Fruit fly (Drosophila melanogaster) whole organism, adult: ENCODE results near the gene CG17982.

Experiments used
- CG11617 ChIP-seq: fragments of 200-800 bp; sonication (Bioruptor generic); optimal IDR thresholded peaks from 2 replicates; lab custom pipeline; 2017; ENCODE audit warnings: mild to moderate bottlenecking, missing biosample characterization, missing genetic modification reagents, missing genetic modification characterization
- CG12768 ChIP-seq: fragments of 200-800 bp; sonication (Bioruptor generic); optimal IDR thresholded peaks from 2 replicates; lab custom pipeline; 2017; ENCODE audit warnings: missing biosample characterization, missing genetic modification characterization, mild to moderate bottlenecking, moderate library complexity, missing genetic modification reagents
- CG14711 ChIP-seq: fragments of 200-800 bp; sonication (Bioruptor generic); optimal IDR thresholded peaks from 2 replicates; lab custom pipeline; 2018; ENCODE audit warnings: missing biosample characterization, mild to moderate bottlenecking, missing genetic modification characterization, moderate library complexity
- CG1620 ChIP-seq: fragments of 200-800 bp; sonication (Bioruptor generic); optimal IDR thresholded peaks from 2 replicates; lab custom pipeline; 2016; ENCODE audit warnings: missing biosample characterization, missing genetic modification characterization
- CG33017 ChIP-seq: fragments of 200-800 bp; sonication (Bioruptor generic); optimal IDR thresholded peaks from 2 replicates; lab custom pipeline; 2018; ENCODE audit warnings: missing biosample characterization, mild to moderate bottlenecking, missing genetic modification characterization, moderate library complexity
- CG5204 ChIP-seq: fragments of 200-800 bp; sonication (Bioruptor generic); optimal IDR thresholded peaks from 2 replicates; lab custom pipeline; 2016; ENCODE audit warnings: missing biosample characterization, missing genetic modification characterization
- CG7045 ChIP-seq: fragments of 200-800 bp; sonication (Bioruptor generic); optimal IDR thresholded peaks from 2 replicates; lab custom pipeline; 2017; ENCODE audit warnings: missing biosample characterization, mild to moderate bottlenecking, missing genetic modification characterization
- CG7101 ChIP-seq: fragments of 200-800 bp; sonication (Bioruptor generic); optimal IDR thresholded peaks from 2 replicates; lab custom pipeline; 2018; ENCODE audit warnings: missing biosample characterization, mild to moderate bottlenecking, missing genetic modification characterization, moderate library complexity
- Clk ChIP-seq: fragments of 200-800 bp; sonication (Bioruptor generic); optimal IDR thresholded peaks from 2 replicates; lab custom pipeline; 2017; ENCODE audit warnings: missing biosample characterization, missing genetic modification characterization
- Crg-1 ChIP-seq: fragments of 200-800 bp; sonication (Bioruptor generic); optimal IDR thresholded peaks from 2 replicates; lab custom pipeline; 2016; ENCODE audit warnings: missing biosample characterization, missing genetic modification characterization
- Hr96 ChIP-seq: fragments of 200-800 bp; sonication (Bioruptor generic); optimal IDR thresholded peaks from 2 replicates; lab custom pipeline; 2016; ENCODE audit warnings: missing biosample characterization, missing genetic modification characterization
- Mnt ChIP-seq: fragments of 200-800 bp; sonication (Bioruptor generic); optimal IDR thresholded peaks from 2 replicates; lab custom pipeline; 2016; ENCODE audit warnings: missing biosample characterization, mild to moderate bottlenecking, missing genetic modification characterization
- bab1 ChIP-seq: fragments of 200-800 bp; sonication (Bioruptor generic); optimal IDR thresholded peaks from 3 replicates; lab custom pipeline; 2019; ENCODE audit warnings: missing biosample characterization, mild to moderate bottlenecking, missing genetic modification characterization, moderate library complexity
- cic ChIP-seq: fragments of 200-800 bp; sonication (Bioruptor generic); optimal IDR thresholded peaks from 2 replicates; lab custom pipeline; 2017; ENCODE audit warnings: missing biosample characterization, mild to moderate bottlenecking, missing genetic modification characterization, moderate library complexity
- cnc ChIP-seq, 2 experiments: fragments of >200 bp; optimal IDR thresholded peaks; 2 replicates each; lab custom pipeline; 2017
- kay ChIP-seq: fragments of 200-800 bp; sonication (Bioruptor generic); peaks from one replicate; lab custom pipeline; 2016; ENCODE audit warnings: missing biosample characterization, missing genetic modification characterization, borderline replicate concordance
- ovo ChIP-seq: fragments of 200-800 bp; sonication (Bioruptor generic); optimal IDR thresholded peaks from 2 replicates; lab custom pipeline; 2016; ENCODE audit warnings: missing biosample characterization, missing genetic modification characterization
- pad ChIP-seq: fragments of 200-800 bp; sonication (Bioruptor generic); optimal IDR thresholded peaks from 3 replicates; lab custom pipeline; 2017; ENCODE audit warnings: missing biosample characterization, missing genetic modification characterization, mild to moderate bottlenecking, moderate library complexity, missing genetic modification reagents
- tj ChIP-seq: fragments of 200-800 bp; sonication (Bioruptor generic); optimal IDR thresholded peaks from 3 replicates; lab custom pipeline; 2017; ENCODE audit warnings: missing biosample characterization, mild to moderate bottlenecking, missing genetic modification characterization, moderate library complexity
- toe ChIP-seq: fragments of 200-800 bp; sonication (Bioruptor generic); optimal IDR thresholded peaks from 2 replicates; lab custom pipeline; 2016; ENCODE audit warnings: missing biosample characterization, missing genetic modification characterization

Gene CG17982

dm6 chrX:8110984-8111383 lies 32.7 kb downstream of the CG17982 start:
- no peak for TF ChIP-seq Clk
- TF ChIP-seq tj (GFP tag; lab: Kevin White, UChicago): peak; percentile 68
- no peak for TF ChIP-seq kay (GFP tag; lab: Kevin White, UChicago)
- TF ChIP-seq ovo: peak; percentile 10
- TF ChIP-seq Hr96: no peak
- TF ChIP-seq CG1620: no peak

- no peak for TF ChIP-seq CG11617 (GFP tag; lab: Kevin White, UChicago)
- TF ChIP-seq CG12768 (GFP tag; lab: Kevin White, UChicago): no peak
- TF ChIP-seq ovo: no peak
- no peak for TF ChIP-seq CG7101 (tag; lab: Kevin White, UChicago)
- TF ChIP-seq bab1 (GFP tag; lab: Kevin White, UChicago): no peak
- TF ChIP-seq cnc (optimal IDR thresholded peaks at IDR 0.05; lab: Kevin White, UChicago): no peak
- TF ChIP-seq Crg-1 (GFP tag; lab: Kevin White, UChicago): no peak
- TF ChIP-seq CG7045: no peak
These were observed 35.7 kb downstream of the CG17982 start for dm6 chrX:8107936-8108335.

- TF ChIP-seq CG14711 (tag; lab: Kevin White, UChicago) (peak; percentile 11), cic (GFP tag; lab: Kevin White, UChicago) (peak; percentile 70), CG11617 (GFP tag; lab: Kevin White, UChicago) (peak; percentile 11), Mnt (GFP tag; lab: Kevin White, UChicago) (peak; percentile 77), CG12768 (GFP tag; lab: Kevin White, UChicago) (no peak), CG1620 (no peak), kay (GFP tag; lab: Kevin White, UChicago) (peak; percentile 92), tj (GFP tag; lab: Kevin White, UChicago) (peak; percentile 84)
These were observed 37.2 kb downstream of the CG17982 start for dm6 chrX:8106281-8107050.

- TF ChIP-seq CG1620: peak; percentile 88
- TF ChIP-seq CG33017: peak; percentile 97
- TF ChIP-seq ovo: peak; percentile 82
- peak; percentile 89 for TF ChIP-seq Mnt (GFP tag; lab: Kevin White, UChicago)
- TF ChIP-seq CG11617 (GFP tag; lab: Kevin White, UChicago): peak; percentile 88
- TF ChIP-seq toe (GFP tag; lab: Kevin White, UChicago): peak; percentile 89
- TF ChIP-seq Crg-1 (GFP tag; lab: Kevin White, UChicago): peak; percentile 91
- peak; percentile 87 for TF ChIP-seq CG5204
- peak; percentile 59 for TF ChIP-seq cic (GFP tag; lab: Kevin White, UChicago)
- no peak for TF ChIP-seq Hr96
- TF ChIP-seq cnc (optimal IDR thresholded peaks at IDR 0.05; lab: Kevin White, UChicago): no peak
- peak; percentile 83 for TF ChIP-seq Clk
- peak; percentile 98 for TF ChIP-seq CG7101 (tag; lab: Kevin White, UChicago)
- peak; percentile 71 for TF ChIP-seq tj (GFP tag; lab: Kevin White, UChicago)
- TF ChIP-seq CG14711 (tag; lab: Kevin White, UChicago): peak; percentile 95
- TF ChIP-seq CG7045: peak; percentile 92
- peak; percentile 93 for TF ChIP-seq CG12768 (GFP tag; lab: Kevin White, UChicago)
- TF ChIP-seq pad (GFP tag; lab: Kevin White, UChicago): peak; percentile 90
- TF ChIP-seq kay (GFP tag; lab: Kevin White, UChicago): no peak
- peak; percentile 97 for TF ChIP-seq bab1 (GFP tag; lab: Kevin White, UChicago)
These were observed 42.0 kb downstream of the CG17982 start, which contains the start of gene CG2258 for dm6 chrX:8101479-8102198. TSS of gene CG2258 (minus strand) at chrX:8102095.

- no peak for TF ChIP-seq kay (GFP tag; lab: Kevin White, UChicago)
- TF ChIP-seq CG1620: no peak
- TF ChIP-seq ovo: no peak
- TF ChIP-seq CG12768 (GFP tag; lab: Kevin White, UChicago): no peak
- no peak for TF ChIP-seq cnc (optimal IDR thresholded peaks at IDR 0.05; lab: Kevin White, UChicago)
- no peak for TF ChIP-seq CG7045
- no peak for TF ChIP-seq CG33017
- no peak for TF ChIP-seq toe (GFP tag; lab: Kevin White, UChicago)
- TF ChIP-seq CG11617 (GFP tag; lab: Kevin White, UChicago): no peak
- TF ChIP-seq pad (GFP tag; lab: Kevin White, UChicago): no peak
- no peak for TF ChIP-seq Hr96
- TF ChIP-seq Clk: no peak
- TF ChIP-seq bab1 (GFP tag; lab: Kevin White, UChicago): no peak
- TF ChIP-seq CG7101 (tag; lab: Kevin White, UChicago): no peak
- TF ChIP-seq tj (GFP tag; lab: Kevin White, UChicago): no peak
- no peak for TF ChIP-seq cic (GFP tag; lab: Kevin White, UChicago)
These were observed 42.9 kb downstream of the CG17982 start for dm6 chrX:8100826-8101079.

- TF ChIP-seq cnc (optimal IDR thresholded peaks at IDR 0.05; lab: Kevin White, UChicago) (no peak), CG7045 (peak; percentile 65), CG14711 (tag; lab: Kevin White, UChicago) (peak; percentile 69), CG1620 (peak; percentile 16), Mnt (GFP tag; lab: Kevin White, UChicago) (peak; percentile 68), CG33017 (peak; percentile 64), toe (GFP tag; lab: Kevin White, UChicago) (no peak), cic (GFP tag; lab: Kevin White, UChicago) (no peak), kay (GFP tag; lab: Kevin White, UChicago) (no peak), CG7101 (tag; lab: Kevin White, UChicago) (peak; percentile 76), tj (GFP tag; lab: Kevin White, UChicago) (peak; percentile 41), bab1 (GFP tag; lab: Kevin White, UChicago) (peak; percentile 12), Hr96 (no peak), CG5204 (peak; percentile 6), ovo (peak; percentile 10), CG12768 (GFP tag; lab: Kevin White, UChicago) (peak; percentile 52), pad (GFP tag; lab: Kevin White, UChicago) (peak; percentile 34), Clk (peak; percentile 60), CG11617 (GFP tag; lab: Kevin White, UChicago) (peak; percentile 66), Crg-1 (GFP tag; lab: Kevin White, UChicago) (no peak)
These were observed 43.4 kb downstream of the CG17982 start for dm6 chrX:8100026-8100825.
